Fruit fly (Drosophila melanogaster) S2 (cell line): ENCODE results near the gene CG31689.

Experiments
- CG8478 ChIP-seq: fragments of >200 bp; optimal IDR thresholded peaks from 2 replicates; lab custom pipeline; 2018
- CTCF ChIP-seq, 2 experiments: fragments of >200 bp; optimal IDR thresholded peaks; 2 replicates each; lab custom pipeline; 2018

- TF ChIP-seq CG8478 (lab: Kevin White, UChicago) (no peak), CTCF (optimal IDR thresholded peaks at IDR 0.05; lab: Kevin White, UChicago) (no peak)
Measured at dm6 chr2L:2760288-2760687, 34.8 kb downstream of the CG31689 start.
